Fruit fly (Drosophila melanogaster) whole organism, embryonic: ENCODE results near the gene CG12594.

Source experiments
- Aef1 ChIP-seq: fragments of 200-800 bp; sonication (Bioruptor generic); IDR thresholded peaks from 3 replicates; pipeline ENCODE4 v1.3.6; 2022; ENCODE audit warnings: missing biosample characterization, missing genetic modification characterization
- CG10267 ChIP-seq: fragments of 200-800 bp; sonication (Bioruptor generic); optimal IDR thresholded peaks from 2 replicates; lab custom pipeline; 2018; ENCODE audit warnings: missing biosample characterization, mild to moderate bottlenecking, missing genetic modification characterization, moderate library complexity
- CG10431 ChIP-seq: fragments of 200-800 bp; sonication (Bioruptor generic); optimal IDR thresholded peaks from 3 replicates; lab custom pipeline; 2018; ENCODE audit warnings: missing biosample characterization, mild to moderate bottlenecking, missing genetic modification characterization
- CG12104 ChIP-seq: fragments of 200-800 bp; sonication (Bioruptor generic); optimal IDR thresholded peaks from 3 replicates; lab custom pipeline; 2016; ENCODE audit warnings: missing biosample characterization, missing genetic modification characterization
- CG15269 ChIP-seq: fragments of 200-800 bp; sonication (Bioruptor generic); optimal IDR thresholded peaks from 2 replicates; lab custom pipeline; 2018; ENCODE audit warnings: missing biosample characterization, mild to moderate bottlenecking, missing genetic modification characterization, moderate library complexity
- CG15479 ChIP-seq: fragments of 200-800 bp; sonication (Bioruptor generic); optimal IDR thresholded peaks from 3 replicates; lab custom pipeline; 2019; ENCODE audit warnings: missing biosample characterization, mild to moderate bottlenecking, missing genetic modification characterization, moderate library complexity
- CG18599 ChIP-seq: fragments of 200-800 bp; sonication (Bioruptor generic); optimal IDR thresholded peaks from 3 replicates; lab custom pipeline; 2017; ENCODE audit warnings: missing biosample characterization, missing genetic modification characterization, mild to moderate bottlenecking, moderate library complexity, missing genetic modification reagents
- CG3163 ChIP-seq: fragments of 200-800 bp; sonication (Bioruptor generic); optimal IDR thresholded peaks from 3 replicates; lab custom pipeline; 2016; ENCODE audit warnings: missing biosample characterization, missing genetic modification characterization
- CG34224 ChIP-seq: fragments of 200-800 bp; sonication (Bioruptor generic); IDR thresholded peaks from 3 replicates; pipeline ENCODE4 v1.3.6; 2022; ENCODE audit warnings: missing biosample characterization, missing genetic modification characterization; ENCODE audit not compliant: partially characterized antibody
- CG42726 ChIP-seq: fragments of 200-800 bp; sonication (Bioruptor generic); IDR thresholded peaks from 2 replicates; pipeline ENCODE4 v1.3.6; 2022; ENCODE audit warnings: missing biosample characterization, missing genetic modification characterization; ENCODE audit not compliant: partially characterized antibody
- CG4424 ChIP-seq: fragments of 200-800 bp; sonication (Bioruptor generic); optimal IDR thresholded peaks from 3 replicates; lab custom pipeline; 2016; ENCODE audit warnings: missing biosample characterization, missing genetic modification characterization
- CG4730 ChIP-seq: fragments of 200-800 bp; sonication (Bioruptor generic); IDR thresholded peaks from 2 replicates; pipeline ENCODE4 v1.3.6; 2022; ENCODE audit warnings: missing biosample characterization, missing genetic modification characterization
- CG7745 ChIP-seq: fragments of 200-800 bp; sonication (Bioruptor generic); optimal IDR thresholded peaks from 2 replicates; lab custom pipeline; 2018; ENCODE audit warnings: missing biosample characterization, mild to moderate bottlenecking, missing genetic modification characterization, moderate library complexity
- CTCF ChIP-seq: fragments of 200-800 bp; sonication (Bioruptor generic); optimal IDR thresholded peaks from 2 replicates; lab custom pipeline; 2017; ENCODE audit warnings: missing biosample characterization, mild to moderate bottlenecking, missing genetic modification characterization, moderate library complexity
- D19A ChIP-seq: fragments of 200-800 bp; optimal IDR thresholded peaks from 3 replicates; lab custom pipeline; 2019; ENCODE audit warnings: missing biosample characterization, mild to moderate bottlenecking, missing genetic modification characterization, moderate library complexity
- Doc2 ChIP-seq: fragments of 200-800 bp; sonication (Bioruptor generic); IDR thresholded peaks from 2 replicates; pipeline ENCODE4 v1.3.6; 2022; ENCODE audit warnings: missing biosample characterization, missing genetic modification characterization
- Doc3 ChIP-seq: fragments of 200-800 bp; sonication (Bioruptor generic); IDR thresholded peaks from 3 replicates; pipeline ENCODE4 v1.3.6; 2022; ENCODE audit warnings: missing biosample characterization, missing genetic modification characterization; ENCODE audit not compliant: partially characterized antibody
- HLH54F ChIP-seq: fragments of 200-800 bp; sonication (Bioruptor generic); optimal IDR thresholded peaks from 3 replicates; lab custom pipeline; 2016; ENCODE audit warnings: missing biosample characterization, missing genetic modification characterization
- HmgZ ChIP-seq: fragments of 200-800 bp; sonication (Bioruptor generic); optimal IDR thresholded peaks from 2 replicates; lab custom pipeline; 2018; ENCODE audit warnings: missing biosample characterization, mild to moderate bottlenecking, missing genetic modification characterization
- Kr ChIP-seq: fragments of 200-800 bp; sonication (Bioruptor generic); optimal IDR thresholded peaks from 2 replicates; lab custom pipeline; 2017; ENCODE audit warnings: missing biosample characterization, mild to moderate bottlenecking, missing genetic modification characterization
- Mrtf ChIP-seq: fragments of 200-800 bp; sonication (Bioruptor generic); IDR thresholded peaks from 3 replicates; pipeline ENCODE4 v1.3.6; 2022; ENCODE audit warnings: missing biosample characterization, missing genetic modification characterization
- Oaz ChIP-seq: fragments of 200-800 bp; sonication (Bioruptor generic); IDR thresholded peaks from 2 replicates; pipeline ENCODE4 v1.3.6; 2022; ENCODE audit warnings: missing biosample characterization, missing genetic modification characterization
- Opbp ChIP-seq: fragments of 200-800 bp; sonication (Bioruptor generic); IDR thresholded peaks from 3 replicates; pipeline ENCODE4 v1.3.6; 2022; ENCODE audit warnings: missing biosample characterization, missing genetic modification characterization; ENCODE audit not compliant: partially characterized antibody
- Optix ChIP-seq: fragments of 200-800 bp; sonication (Bioruptor generic); IDR thresholded peaks from 3 replicates; pipeline ENCODE4 v1.3.6; 2022; ENCODE audit warnings: missing biosample characterization, missing genetic modification characterization
- Pdp1 ChIP-seq, 2 experiments: fragments of 200-800 bp; sonication (Bioruptor generic); optimal IDR thresholded peaks; 3 replicates each; lab custom pipeline; 2016; ENCODE audit warnings: missing biosample characterization in 2 of 2, missing genetic modification characterization in 2 of 2, mild to moderate bottlenecking in 1 of 2, moderate library complexity in 1 of 2
- Rfx ChIP-seq: fragments of 200-800 bp; sonication (Bioruptor generic); IDR thresholded peaks from 2 replicates; pipeline ENCODE4 v1.3.6; 2022; ENCODE audit warnings: missing biosample characterization, missing genetic modification characterization
- Tbp ChIP-seq: fragments of >200 bp; optimal IDR thresholded peaks from 2 replicates; lab custom pipeline; 2018; ENCODE audit warnings: missing biosample characterization, missing genetic modification characterization
- Xrp1 ChIP-seq: fragments of 200-800 bp; sonication (Bioruptor generic); IDR thresholded peaks from 2 replicates; pipeline ENCODE4 v1.3.6; 2022; ENCODE audit warnings: missing biosample characterization, missing genetic modification characterization
- ase ChIP-seq: fragments of 200-800 bp; sonication (Bioruptor generic); IDR thresholded peaks from 3 replicates; pipeline ENCODE4 v1.3.6; 2022; ENCODE audit warnings: missing biosample characterization, missing genetic modification characterization
- ash1 ChIP-seq: fragments of 200-800 bp; sonication (Bioruptor generic); optimal IDR thresholded peaks from 2 replicates; lab custom pipeline; 2018; ENCODE audit warnings: missing biosample characterization, mild to moderate bottlenecking, missing genetic modification characterization
- az2 ChIP-seq: fragments of 200-800 bp; sonication (Bioruptor generic); optimal IDR thresholded peaks from 3 replicates; lab custom pipeline; 2016; ENCODE audit warnings: missing biosample characterization, missing genetic modification characterization
- bsh ChIP-seq, 2 experiments: fragments of 200-800 bp; sonication (Bioruptor generic); optimal IDR thresholded peaks; 2 replicates each; lab custom pipeline; 2017 to 2018; ENCODE audit warnings: mild to moderate bottlenecking in 2 of 2, missing biosample characterization in 2 of 2, missing genetic modification characterization in 2 of 2, moderate library complexity in 1 of 2
- caup ChIP-seq: fragments of 200-800 bp; sonication (Bioruptor generic); optimal IDR thresholded peaks from 3 replicates; lab custom pipeline; 2017; ENCODE audit warnings: missing biosample characterization, mild to moderate bottlenecking, missing genetic modification characterization, moderate library complexity; ENCODE audit not compliant: severe bottlenecking
- chinmo ChIP-seq: fragments of 200-800 bp; sonication (Bioruptor generic); IDR thresholded peaks from 4 replicates; pipeline ENCODE4 v1.3.6; 2022; ENCODE audit warnings: missing biosample characterization, missing genetic modification characterization; ENCODE audit not compliant: partially characterized antibody
- gfzf ChIP-seq: fragments of 200-800 bp; sonication (Bioruptor generic); optimal IDR thresholded peaks from 2 replicates; lab custom pipeline; 2016; ENCODE audit warnings: missing biosample characterization, mild to moderate bottlenecking, missing genetic modification characterization, moderate library complexity
- ham ChIP-seq: fragments of 200-800 bp; sonication (Bioruptor generic); IDR thresholded peaks from 2 replicates; pipeline ENCODE4 v1.3.6; 2022; ENCODE audit warnings: missing biosample characterization, missing genetic modification characterization
- her ChIP-seq: fragments of 200-800 bp; sonication (Bioruptor generic); optimal IDR thresholded peaks from 2 replicates; lab custom pipeline; 2016; ENCODE audit warnings: missing biosample characterization, missing genetic modification characterization
- jigr1 ChIP-seq: fragments of 200-800 bp; sonication (Bioruptor generic); IDR thresholded peaks from 3 replicates; pipeline ENCODE4 v1.3.6; 2022; ENCODE audit warnings: missing biosample characterization, missing genetic modification characterization
- lilli ChIP-seq: fragments of 200-800 bp; sonication (Bioruptor generic); optimal IDR thresholded peaks from 3 replicates; lab custom pipeline; 2016; ENCODE audit warnings: missing biosample characterization, missing genetic modification characterization
- maf-S ChIP-seq: fragments of 200-800 bp; sonication (Bioruptor generic); optimal IDR thresholded peaks from 2 replicates; lab custom pipeline; 2016; ENCODE audit warnings: missing biosample characterization, missing genetic modification characterization
- nerfin-1 ChIP-seq: fragments of 200-800 bp; sonication (Bioruptor generic); optimal IDR thresholded peaks from 3 replicates; lab custom pipeline; 2019; ENCODE audit warnings: missing biosample characterization, mild to moderate bottlenecking, missing genetic modification characterization, moderate library complexity
- oc ChIP-seq: fragments of 200-800 bp; sonication (Bioruptor generic); optimal IDR thresholded peaks from 2 replicates; lab custom pipeline; 2018; ENCODE audit warnings: missing biosample characterization, mild to moderate bottlenecking, missing genetic modification characterization, moderate library complexity
- otp ChIP-seq: fragments of 200-800 bp; sonication (Bioruptor generic); IDR thresholded peaks from 3 replicates; pipeline ENCODE4, ENCODE4 v1.3.6; 2022; ENCODE audit warnings: missing biosample characterization, missing genetic modification characterization
- pros ChIP-seq: fragments of 200-800 bp; sonication (Bioruptor generic); optimal IDR thresholded peaks from 3 replicates; lab custom pipeline; 2019; ENCODE audit warnings: missing biosample characterization, mild to moderate bottlenecking, missing genetic modification characterization, moderate library complexity
- rib ChIP-seq: fragments of 200-800 bp; sonication (Bioruptor generic); IDR thresholded peaks from 2 replicates; pipeline ENCODE4 v1.3.6; 2022; ENCODE audit warnings: missing biosample characterization, missing genetic modification characterization
- salm ChIP-seq: fragments of 200-800 bp; sonication (Bioruptor generic); optimal IDR thresholded peaks from 2 replicates; lab custom pipeline; 2018; ENCODE audit warnings: missing biosample characterization, mild to moderate bottlenecking, missing genetic modification characterization
- seq ChIP-seq: fragments of 200-800 bp; sonication (Bioruptor generic); IDR thresholded peaks from 2 replicates; pipeline ENCODE4 v1.3.6; 2022; ENCODE audit warnings: missing biosample characterization, missing genetic modification characterization
- stc ChIP-seq: fragments of 200-800 bp; sonication (Bioruptor generic); IDR thresholded peaks from 2 replicates; pipeline ENCODE4 v1.3.6; 2022; ENCODE audit warnings: missing biosample characterization, missing genetic modification characterization
- yki ChIP-seq: fragments of >200 bp; optimal IDR thresholded peaks from 3 replicates; lab custom pipeline; 2018
- zfh2 ChIP-seq: fragments of 200-800 bp; sonication (Bioruptor generic); optimal IDR thresholded peaks from 2 replicates; lab custom pipeline; 2016; ENCODE audit warnings: missing biosample characterization, missing genetic modification characterization

The CG12594 gene

dm6 chr3R:11773325-11773998 lies 51.9 kb downstream of the CG12594 start (continued):
- TF ChIP-seq Optix (no peak), CG10431 (GFP tag; lab: Kevin White, UChicago) (no peak), HmgZ (no peak), gfzf (GFP tag; lab: Kevin White, UChicago) (no peak), ash1 (no peak), Doc2 (GFP tag; lab: Robert Waterston, UW) (no peak), Doc3 (GFP tag; lab: Robert Waterston, UW) (0 out of 3 replicates have a peak, but pooled peaks have one; percentile 43), caup (GFP tag; lab: Kevin White, UChicago) (no peak), CG15269 (tag; lab: Kevin White, UChicago) (no peak), oc (tag; lab: Kevin White, UChicago) (no peak), Opbp (peak; percentile 46; the same call in 1 of the 3 replicates), jigr1 (GFP tag; lab: Robert Waterston, UW) (no peak), otp (GFP tag; lab: Robert Waterston, UW) (no peak), ase (GFP tag; lab: Robert Waterston, UW) (no peak), CG4424 (GFP tag; lab: Kevin White, UChicago) (no peak), CG15479 (GFP tag; lab: Kevin White, UChicago) (peak; percentile 54), CTCF (GFP tag; lab: Kevin White, UChicago) (no peak), rib (GFP tag; lab: Robert Waterston, UW) (0 out of 2 replicates have a peak, but pooled peaks have one; percentile 12), Aef1 (no peak), nerfin-1 (tag; lab: Kevin White, UChicago) (peak; percentile 63), HLH54F (GFP tag; lab: Kevin White, UChicago) (no peak), Xrp1 (0 out of 2 replicates have a peak, but pooled peaks have one; percentile 5), CG10267 (tag; lab: Kevin White, UChicago) (no peak), bsh (GFP tag; optimal IDR thresholded peaks at IDR 0.05; lab: Kevin White, UChicago) (peak in 1 of 2 experiments; percentile 13), Rfx (peak; percentile 6; the same call in 1 of the 2 replicates), Tbp (GFP tag; lab: Kevin White, UChicago) (peak; percentile 68), az2 (GFP tag; lab: Kevin White, UChicago) (no peak), Kr (peak; percentile 45), CG7745 (tag; lab: Kevin White, UChicago) (no peak), zfh2 (no peak), lilli (GFP tag; lab: Kevin White, UChicago) (no peak), CG18599 (GFP tag; lab: Kevin White, UChicago) (no peak), salm (tag; lab: Kevin White, UChicago) (no peak), Pdp1 (GFP tag; optimal IDR thresholded peaks at IDR 0.05; lab: Kevin White, UChicago) (no peak), maf-S (no peak), CG34224 (GFP tag; lab: Robert Waterston, UW) (peak; percentile 51; the same call in 1 of the 3 replicates), her (peak; percentile 10), ham (GFP tag; lab: Robert Waterston, UW) (no peak), stc (GFP tag; lab: Robert Waterston, UW) (no peak), seq (GFP tag; lab: Robert Waterston, UW) (peak; percentile 47; the same call in 1 of the 2 replicates), CG12104 (GFP tag; lab: Kevin White, UChicago) (no peak), pros (GFP tag; lab: Kevin White, UChicago) (peak; percentile 89), yki (lab: Kevin White, UChicago) (peak; percentile 97), Oaz (GFP tag; lab: Robert Waterston, UW) (no peak), CG42726 (no peak), chinmo (GFP tag; lab: Robert Waterston, UW) (peak; percentile 77; the same call in 1 of the 4 replicates), Mrtf (GFP tag; lab: Robert Waterston, UW) (no peak), D19A (tag; lab: Kevin White, UChicago) (peak; percentile 39), CG3163 (GFP tag; lab: Kevin White, UChicago) (no peak), CG4730 (GFP tag; lab: Robert Waterston, UW) (no peak)
